Fruit fly (Drosophila melanogaster): ENCODE results near the gene CG34043.

dm6 chr2L:10265129-10265528 lies 15.5 kb downstream of the CG34043 start, which contains the start of gene Mob3:
- no peak for TF ChIP-seq h (GFP tag; optimal IDR thresholded peaks at IDR 0.05)
- no peak for TF ChIP-seq Dif (GFP tag; optimal IDR thresholded peaks at IDR 0.05; ENCODE audit: partially characterized antibody)
- TF ChIP-seq fru (GFP tag; optimal IDR thresholded peaks at IDR 0.05): no peak
- TF ChIP-seq br (GFP tag; optimal IDR thresholded peaks at IDR 0.05): no peak
- TF ChIP-seq dl (GFP tag; optimal IDR thresholded peaks at IDR 0.05; ENCODE audit: insufficient read depth in 1 of 2, partially characterized antibody in 2 of 2): no peak
- TF ChIP-seq OdsH (GFP tag; optimal IDR thresholded peaks at IDR 0.05): no peak
- TF ChIP-seq dsf (GFP tag; optimal IDR thresholded peaks at IDR 0.05; ENCODE audit: borderline replicate concordance): no peak
- no peak for TF ChIP-seq lola (GFP tag; optimal IDR thresholded peaks at IDR 0.05)
